Fruit fly (Drosophila melanogaster) whole organism, embryonic: Measurements from ENCODE around the gene CG2147.

Source experiments
- CG1024 ChIP-seq: fragments of 200-800 bp; sonication (Bioruptor generic); IDR thresholded peaks from 2 replicates; pipeline ENCODE4 v1.3.6; 2022; ENCODE audit warnings: missing biosample characterization, missing genetic modification characterization
- CG10366 ChIP-seq: fragments of 200-800 bp; sonication (Bioruptor generic); IDR thresholded peaks from 2 replicates; pipeline ENCODE4 v1.3.6; 2022; ENCODE audit warnings: missing biosample characterization, missing genetic modification characterization
- CG11723 ChIP-seq: fragments of 200-800 bp; sonication (Bioruptor generic); optimal IDR thresholded peaks from 2 replicates; lab custom pipeline; 2017; ENCODE audit warnings: missing biosample characterization, mild to moderate bottlenecking, missing genetic modification characterization
- CG12219 ChIP-seq: fragments of 200-800 bp; sonication (Bioruptor generic); optimal IDR thresholded peaks from 3 replicates; lab custom pipeline; 2018; ENCODE audit warnings: missing biosample characterization, mild to moderate bottlenecking, missing genetic modification characterization
- CG12391 ChIP-seq: fragments of 200-800 bp; sonication (Bioruptor generic); optimal IDR thresholded peaks from 3 replicates; lab custom pipeline; 2018; ENCODE audit warnings: missing biosample characterization, mild to moderate bottlenecking, missing genetic modification characterization, moderate library complexity
- CG15073 ChIP-seq: fragments of 200-800 bp; sonication (Bioruptor generic); optimal IDR thresholded peaks from 2 replicates; lab custom pipeline; 2016; ENCODE audit warnings: missing biosample characterization, missing genetic modification characterization
- CG17361 ChIP-seq: fragments of 200-800 bp; sonication (Bioruptor generic); IDR thresholded peaks from 3 replicates; pipeline ENCODE4 v1.3.6; 2022; ENCODE audit warnings: missing biosample characterization, missing genetic modification characterization
- CG18764 ChIP-seq: fragments of 200-800 bp; sonication (Bioruptor generic); optimal IDR thresholded peaks from 3 replicates; lab custom pipeline; 2016; ENCODE audit warnings: missing biosample characterization, missing genetic modification characterization
- CG2712 ChIP-seq: fragments of 200-800 bp; optimal IDR thresholded peaks from 3 replicates; lab custom pipeline; 2019; ENCODE audit warnings: missing biosample characterization, mild to moderate bottlenecking, missing genetic modification characterization, moderate library complexity
- CG30403 ChIP-seq: fragments of 200-800 bp; sonication (Bioruptor generic); optimal IDR thresholded peaks from 3 replicates; lab custom pipeline; 2016; ENCODE audit warnings: missing biosample characterization, missing genetic modification characterization
- CG31441 ChIP-seq: fragments of 200-800 bp; sonication (Bioruptor generic); IDR thresholded peaks from 2 replicates; pipeline ENCODE4 v1.3.6; 2022; ENCODE audit warnings: missing biosample characterization, missing genetic modification characterization
- CG33213 ChIP-seq: fragments of 200-800 bp; sonication (Bioruptor generic); optimal IDR thresholded peaks from 3 replicates; lab custom pipeline; 2016; ENCODE audit warnings: missing biosample characterization, missing genetic modification characterization
- CG42726 ChIP-seq: fragments of 200-800 bp; sonication (Bioruptor generic); IDR thresholded peaks from 2 replicates; pipeline ENCODE4 v1.3.6; 2022; ENCODE audit warnings: missing biosample characterization, missing genetic modification characterization; ENCODE audit not compliant: partially characterized antibody
- CG4820 ChIP-seq: fragments of 200-800 bp; sonication (Bioruptor generic); optimal IDR thresholded peaks from 3 replicates; lab custom pipeline; 2016; ENCODE audit warnings: missing biosample characterization, missing genetic modification characterization
- CG6654 ChIP-seq: fragments of 200-800 bp; sonication (Bioruptor generic); optimal IDR thresholded peaks from 2 replicates; lab custom pipeline; 2017; ENCODE audit warnings: missing biosample characterization, mild to moderate bottlenecking, missing genetic modification characterization
- CG6689 ChIP-seq: fragments of 200-800 bp; sonication (Bioruptor generic); IDR thresholded peaks from 2 replicates; pipeline ENCODE4 v1.3.6; 2022; ENCODE audit warnings: missing biosample characterization, missing genetic modification characterization
- CG7372 ChIP-seq: fragments of 200-800 bp; sonication (Bioruptor generic); IDR thresholded peaks from 2 replicates; pipeline ENCODE4 v1.3.6; 2022; ENCODE audit warnings: missing biosample characterization, missing genetic modification characterization
- CG8478 ChIP-seq: fragments of >200 bp; optimal IDR thresholded peaks from 2 replicates; lab custom pipeline; 2018
- CG9609 ChIP-seq: fragments of 200-800 bp; sonication (Bioruptor generic); optimal IDR thresholded peaks from 3 replicates; lab custom pipeline; 2016; ENCODE audit warnings: missing biosample characterization, missing genetic modification characterization
- CoRest ChIP-seq: fragments of 200-800 bp; sonication (Bioruptor generic); optimal IDR thresholded peaks from 3 replicates; lab custom pipeline; 2018; ENCODE audit warnings: missing biosample characterization, mild to moderate bottlenecking, missing genetic modification characterization, moderate library complexity
- Dfd ChIP-seq, 2 experiments: fragments of >200 bp; optimal IDR thresholded peaks; 2 replicates each; lab custom pipeline; 2017; ENCODE audit warnings: missing biosample characterization in 2 of 2, missing genetic modification characterization in 2 of 2
- Doc3 ChIP-seq: fragments of 200-800 bp; sonication (Bioruptor generic); IDR thresholded peaks from 3 replicates; pipeline ENCODE4 v1.3.6; 2022; ENCODE audit warnings: missing biosample characterization, missing genetic modification characterization; ENCODE audit not compliant: partially characterized antibody
- Ets65A ChIP-seq: fragments of 200-800 bp; sonication (Bioruptor generic); peaks from one replicate; lab custom pipeline; 2016; ENCODE audit warnings: missing biosample characterization, missing genetic modification characterization
- Fer1 ChIP-seq: fragments of 200-800 bp; sonication (Bioruptor generic); optimal IDR thresholded peaks from 2 replicates; lab custom pipeline; 2017; ENCODE audit warnings: missing biosample characterization, mild to moderate bottlenecking, missing genetic modification characterization
- HLHmδ ChIP-seq: fragments of 200-800 bp; sonication (Bioruptor generic); optimal IDR thresholded peaks from 2 replicates; lab custom pipeline; 2018; ENCODE audit warnings: missing biosample characterization, mild to moderate bottlenecking, missing genetic modification characterization, moderate library complexity
- Hmr ChIP-seq: fragments of 200-800 bp; sonication (Bioruptor generic); optimal IDR thresholded peaks from 3 replicates; lab custom pipeline; 2017; ENCODE audit warnings: mild to moderate bottlenecking, missing biosample characterization, missing genetic modification reagents, missing genetic modification characterization
- Hmx ChIP-seq: fragments of 200-800 bp; sonication (Bioruptor generic); optimal IDR thresholded peaks from 2 replicates; lab custom pipeline; 2016; ENCODE audit warnings: missing biosample characterization, missing genetic modification characterization
- Xrp1 ChIP-seq: fragments of 200-800 bp; sonication (Bioruptor generic); IDR thresholded peaks from 2 replicates; pipeline ENCODE4 v1.3.6; 2022; ENCODE audit warnings: missing biosample characterization, missing genetic modification characterization
- ap ChIP-seq: fragments of 200-800 bp; sonication (Bioruptor generic); IDR thresholded peaks from 2 replicates; pipeline ENCODE4 v1.3.6; 2022; ENCODE audit warnings: missing biosample characterization, missing genetic modification characterization
- cg ChIP-seq: fragments of 200-800 bp; sonication (Bioruptor generic); optimal IDR thresholded peaks from 3 replicates; lab custom pipeline; 2019; ENCODE audit warnings: missing biosample characterization, mild to moderate bottlenecking, missing genetic modification characterization, moderate library complexity
- ci ChIP-seq: fragments of 200-800 bp; sonication (Bioruptor generic); IDR thresholded peaks from 3 replicates; pipeline ENCODE4 v1.3.6; 2022; ENCODE audit warnings: missing biosample characterization, missing genetic modification characterization
- crp ChIP-seq, 2 experiments: fragments of 200-800 bp; sonication (Bioruptor generic); optimal IDR thresholded peaks; 2 replicates in 1 of 2; 3 replicates in 1 of 2; lab custom pipeline; 2017; ENCODE audit warnings: missing biosample characterization in 2 of 2, missing genetic modification characterization in 2 of 2, mild to moderate bottlenecking in 1 of 2, moderate library complexity in 1 of 2
- dmrt11E ChIP-seq: fragments of 200-800 bp; sonication (Bioruptor generic); optimal IDR thresholded peaks from 3 replicates; lab custom pipeline; 2018; ENCODE audit warnings: missing biosample characterization, mild to moderate bottlenecking, missing genetic modification characterization, moderate library complexity
- dmrt99B ChIP-seq: fragments of 200-800 bp; sonication (Bioruptor generic); optimal IDR thresholded peaks from 2 replicates; lab custom pipeline; 2018; ENCODE audit warnings: missing biosample characterization, mild to moderate bottlenecking, missing genetic modification characterization, moderate library complexity
- dpn ChIP-seq, 2 experiments: fragments of 200-800 bp; sonication (Bioruptor generic); optimal IDR thresholded peaks; 3 replicates each; lab custom pipeline; 2016; ENCODE audit warnings: missing biosample characterization in 2 of 2, missing genetic modification characterization in 2 of 2
- fd96Cb ChIP-seq: fragments of 200-800 bp; sonication (Bioruptor generic); optimal IDR thresholded peaks from 2 replicates; lab custom pipeline; 2018; ENCODE audit warnings: missing biosample characterization, mild to moderate bottlenecking, missing genetic modification characterization, moderate library complexity
- her ChIP-seq: fragments of 200-800 bp; sonication (Bioruptor generic); optimal IDR thresholded peaks from 2 replicates; lab custom pipeline; 2016; ENCODE audit warnings: missing biosample characterization, missing genetic modification characterization
- klu ChIP-seq: fragments of 200-800 bp; sonication (Bioruptor generic); IDR thresholded peaks from 2 replicates; pipeline ENCODE4 v1.3.6; 2022; ENCODE audit warnings: missing biosample characterization, missing genetic modification characterization
- lbe ChIP-seq: fragments of 200-800 bp; sonication (Bioruptor generic); optimal IDR thresholded peaks from 2 replicates; lab custom pipeline; 2016; ENCODE audit warnings: missing biosample characterization, mild to moderate bottlenecking, missing genetic modification characterization
- lov ChIP-seq, 2 experiments: fragments of 200-800 bp in 1 of 2; fragments of >200 bp in 1 of 2; sonication (Bioruptor generic) in 1 of 2; IDR thresholded peaks in 1 of 2; optimal IDR thresholded peaks in 1 of 2; 2 replicates in 1 of 2; 3 replicates in 1 of 2; pipeline versions ENCODE4 v1.3.6 to Lab custom; 2017 to 2022; ENCODE audit warnings: missing biosample characterization in 1 of 2, missing genetic modification characterization in 1 of 2
- mld ChIP-seq: fragments of 200-800 bp; sonication (Bioruptor generic); IDR thresholded peaks from 3 replicates; pipeline ENCODE4 v1.3.6; 2022; ENCODE audit warnings: missing biosample characterization, missing genetic modification characterization; ENCODE audit not compliant: partially characterized antibody
- sens-2 ChIP-seq: fragments of 200-800 bp; sonication (Bioruptor generic); IDR thresholded peaks from 2 replicates; pipeline ENCODE4 v1.3.6; 2022; ENCODE audit warnings: missing biosample characterization, missing genetic modification characterization
- ssp ChIP-seq: fragments of 200-800 bp; sonication (Bioruptor generic); IDR thresholded peaks from 2 replicates; pipeline ENCODE4 v1.3.6; 2022; ENCODE audit warnings: missing biosample characterization, missing genetic modification characterization
- tap ChIP-seq: fragments of 200-800 bp; optimal IDR thresholded peaks from 3 replicates; lab custom pipeline; 2019; ENCODE audit warnings: missing biosample characterization, mild to moderate bottlenecking, missing genetic modification characterization, moderate library complexity
- tin ChIP-seq: fragments of 200-800 bp; sonication (Bioruptor generic); optimal IDR thresholded peaks from 3 replicates; lab custom pipeline; 2016; ENCODE audit warnings: missing biosample characterization, missing genetic modification characterization
- toy ChIP-seq: fragments of 200-800 bp; sonication (Bioruptor generic); IDR thresholded peaks from 2 replicates; pipeline ENCODE4 v1.3.6; 2022; ENCODE audit warnings: missing biosample characterization, missing genetic modification characterization
- trh ChIP-seq: fragments of 200-800 bp; sonication (Bioruptor generic); optimal IDR thresholded peaks from 2 replicates; lab custom pipeline; 2016; ENCODE audit warnings: missing biosample characterization, missing genetic modification characterization
- tx ChIP-seq: fragments of 200-800 bp; sonication (Bioruptor generic); optimal IDR thresholded peaks from 2 replicates; lab custom pipeline; 2016; ENCODE audit warnings: missing biosample characterization, missing genetic modification characterization
- unpg ChIP-seq: fragments of 200-800 bp; sonication (Bioruptor generic); optimal IDR thresholded peaks from 3 replicates; lab custom pipeline; 2018; ENCODE audit warnings: missing biosample characterization, mild to moderate bottlenecking, missing genetic modification characterization, moderate library complexity
- zf30C ChIP-seq: fragments of 200-800 bp; sonication (Bioruptor generic); optimal IDR thresholded peaks from 3 replicates; lab custom pipeline; 2018; ENCODE audit warnings: missing biosample characterization, mild to moderate bottlenecking, missing genetic modification characterization

The CG2147 gene

dm6 chrX:8211094-8211730 is 29.3 kb upstream of the CG2147 start (continued):
- TF ChIP-seq klu (no peak), Hmr (GFP tag; lab: Kevin White, UChicago) (peak; percentile 3), zf30C (GFP tag; lab: Kevin White, UChicago) (no peak), CG12391 (tag; lab: Kevin White, UChicago) (peak; percentile 22), tx (GFP tag; lab: Kevin White, UChicago) (no peak), crp (GFP tag; optimal IDR thresholded peaks at IDR 0.05; lab: Kevin White, UChicago) (no peak), CG33213 (GFP tag; lab: Kevin White, UChicago) (no peak), CG12219 (GFP tag; lab: Kevin White, UChicago) (no peak), CG42726 (no peak), CG6689 (GFP tag; lab: Robert Waterston, UW) (peak; percentile 40; the same call in 1 of the 2 replicates), CG30403 (peak; percentile 15), tap (no peak), lov (optimal IDR thresholded peaks at IDR 0.05; lab: Kevin White, UChicago) (no peak), lov (GFP tag; IDR thresholded peaks at IDR 0.05; lab: Robert Waterston, UW) (no peak), sens-2 (GFP tag; lab: Robert Waterston, UW) (peak; percentile 32; the same call in 1 of the 2 replicates), CG7372 (GFP tag; lab: Robert Waterston, UW) (no peak), dpn (GFP tag; optimal IDR thresholded peaks at IDR 0.05; lab: Kevin White, UChicago) (no peak), CG4820 (GFP tag; lab: Kevin White, UChicago) (peak; percentile 11), unpg (GFP tag; lab: Kevin White, UChicago) (peak; percentile 11), trh (GFP tag; lab: Kevin White, UChicago) (no peak), lbe (GFP tag; lab: Kevin White, UChicago) (no peak), Hmx (GFP tag; lab: Kevin White, UChicago) (no peak), ci (GFP tag; lab: Robert Waterston, UW) (0 out of 3 replicates have a peak, but pooled peaks have one; percentile 33), her (no peak), mld (GFP tag; lab: Robert Waterston, UW) (no peak), CG15073 (GFP tag; lab: Kevin White, UChicago) (no peak), dmrt99B (tag; lab: Kevin White, UChicago) (peak; percentile 10), Fer1 (GFP tag; lab: Kevin White, UChicago) (peak; percentile 3), CG9609 (GFP tag; lab: Kevin White, UChicago) (no peak), CG6654 (no peak), CG10366 (0 out of 2 replicates have a peak, but pooled peaks have one; percentile 7), CG17361 (GFP tag; lab: Robert Waterston, UW) (no peak), CG11723 (no peak), fd96Cb (no peak), toy (GFP tag; lab: Robert Waterston, UW) (no peak), HLHmδ (no peak), Doc3 (GFP tag; lab: Robert Waterston, UW) (no peak), tin (GFP tag; lab: Kevin White, UChicago) (peak; percentile 0), Dfd (GFP tag; optimal IDR thresholded peaks at IDR 0.05; lab: Kevin White, UChicago) (no peak), dmrt11E (tag; lab: Kevin White, UChicago) (peak; percentile 53), ssp (GFP tag; lab: Robert Waterston, UW) (no peak), CG2712 (tag; lab: Kevin White, UChicago) (peak; percentile 37), Ets65A (GFP tag; lab: Kevin White, UChicago) (peak; percentile 68), cg (peak; percentile 24), CG18764 (no peak), CG8478 (no peak), Xrp1 (GFP tag; lab: Robert Waterston, UW) (peak; percentile 66), CG1024 (GFP tag; lab: Robert Waterston, UW) (no peak), ap (no peak), CoRest (tag; lab: Kevin White, UChicago) (no peak), CG31441 (GFP tag; lab: Robert Waterston, UW) (0 out of 2 replicates have a peak, but pooled peaks have one; percentile 13)
